Worm (Caenorhabditis elegans) whole organism, young adult: ENCODE results near the gene F47B8.2.

Experiments
- B0019.2 ChIP-seq: fragments of 200-800 bp; sonication (Bioruptor generic); conservative IDR thresholded peaks from 2 replicates; pipeline ENCODE4 v1.3.6; 2022; ENCODE audit warnings: missing genetic modification reagents, missing genetic modification characterization, missing compliant biosample characterization
- B0261.1 ChIP-seq: sonication (generic microtip); optimal IDR thresholded peaks from 2 replicates; lab custom pipeline; 2016; ENCODE audit warnings: mild to moderate bottlenecking, missing genetic modification characterization, moderate library complexity, missing compliant biosample characterization
- F33H1.4 ChIP-seq: fragments of 200-800 bp; sonication (Bioruptor generic); IDR thresholded peaks from 2 replicates; pipeline ENCODE4 v1.3.6; 2022; ENCODE audit warnings: missing genetic modification reagents, missing genetic modification characterization, missing compliant biosample characterization
- F37B4.10 ChIP-seq: fragments of 200-800 bp; sonication (Bioruptor generic); IDR thresholded peaks from 2 replicates; pipeline ENCODE4 v1.3.6; 2022; ENCODE audit warnings: missing genetic modification characterization, missing compliant biosample characterization
- F49E8.2 ChIP-seq: sonication (generic microtip); optimal IDR thresholded peaks from 3 replicates; lab custom pipeline; 2017; ENCODE audit warnings: missing genetic modification characterization, mild to moderate bottlenecking, missing compliant biosample characterization, antibody characterized with exemption, moderate library complexity; ENCODE audit not compliant: insufficient read depth
- F52B5.7 ChIP-seq: sonication (generic microtip); optimal IDR thresholded peaks from 2 replicates; lab custom pipeline; 2016; ENCODE audit warnings: mild to moderate bottlenecking, missing genetic modification characterization, missing compliant biosample characterization
- T07F8.4 ChIP-seq: sonication (generic microtip); optimal IDR thresholded peaks from 2 replicates; lab custom pipeline; 2016; ENCODE audit warnings: mild to moderate bottlenecking, missing genetic modification characterization, moderate library complexity, missing compliant biosample characterization
- T26A5.8 ChIP-seq: sonication (generic microtip); optimal IDR thresholded peaks from 2 replicates; lab custom pipeline; 2016; ENCODE audit warnings: missing genetic modification characterization, missing compliant biosample characterization
- Y53F4B.3 ChIP-seq: fragments of 200-800 bp; sonication (Bioruptor generic); IDR thresholded peaks from 2 replicates; pipeline ENCODE4 v1.3.6; 2022; ENCODE audit warnings: missing genetic modification reagents, missing genetic modification characterization, missing compliant biosample characterization
- Y56A3A.18 ChIP-seq: fragments of 200-800 bp; sonication (Bioruptor generic); IDR thresholded peaks from 2 replicates; pipeline ENCODE4 v1.3.6; 2022; ENCODE audit warnings: missing genetic modification reagents, missing genetic modification characterization, missing compliant biosample characterization
- Y67H2A.10 ChIP-seq: fragments of 200-800 bp; sonication (Bioruptor generic); conservative IDR thresholded peaks from 2 replicates; pipeline ENCODE4 v1.3.6; 2022; ENCODE audit warnings: missing genetic modification reagents, missing genetic modification characterization, missing compliant biosample characterization
- ZK185.1 ChIP-seq: sonication (generic microtip); optimal IDR thresholded peaks from 2 replicates; lab custom pipeline; 2016; ENCODE audit warnings: mild to moderate bottlenecking, missing genetic modification characterization, missing compliant biosample characterization; ENCODE audit not compliant: poor library complexity, severe bottlenecking
- ama-1 ChIP-seq, 3 experiments: fragments of 150-350 bp in 1 of 3; sonication (generic microtip) in 2 of 3; optimal IDR thresholded peaks; 2 replicates each; lab custom pipeline; 2014 to 2018; ENCODE audit warnings: missing biosample characterization in 2 of 3, missing genetic modification characterization in 2 of 3, missing genetic modification reagents in 2 of 3
- atf-7 ChIP-seq: sonication (generic microtip); optimal IDR thresholded peaks from 2 replicates; lab custom pipeline; 2017; ENCODE audit warnings: mild to moderate bottlenecking, missing genetic modification characterization, missing compliant biosample characterization
- athp-1 ChIP-seq: sonication (generic microtip); optimal IDR thresholded peaks from 2 replicates; lab custom pipeline; 2017; ENCODE audit warnings: mild to moderate bottlenecking, missing genetic modification characterization, missing compliant biosample characterization
- cebp-1 ChIP-seq, 2 experiments: fragments of 200-800 bp in 1 of 2; sonication (Bioruptor generic) in 1 of 2; sonication (generic microtip) in 1 of 2; IDR thresholded peaks in 1 of 2; optimal IDR thresholded peaks in 1 of 2; 2 replicates each; pipeline versions ENCODE4 v1.3.6 to Lab custom; 2017 to 2022; ENCODE audit warnings: missing compliant biosample characterization in 2 of 2, missing genetic modification characterization in 2 of 2, mild to moderate bottlenecking in 1 of 2, missing genetic modification reagents in 1 of 2, moderate library complexity in 1 of 2
- cebp-2 ChIP-seq: fragments of 200-800 bp; sonication (Bioruptor generic); IDR thresholded peaks from 2 replicates; pipeline ENCODE4 v1.3.6; 2022; ENCODE audit warnings: missing genetic modification characterization, missing compliant biosample characterization
- ceh-27 ChIP-seq: fragments of 200-800 bp; sonication (Bioruptor generic); optimal IDR thresholded peaks from 2 replicates; lab custom pipeline; 2018; ENCODE audit warnings: mild to moderate bottlenecking, missing genetic modification characterization, moderate library complexity, missing compliant biosample characterization
- ceh-79 ChIP-seq: sonication (generic microtip); optimal IDR thresholded peaks from 2 replicates; lab custom pipeline; 2017; ENCODE audit warnings: mild to moderate bottlenecking, missing genetic modification characterization, missing compliant biosample characterization
- chd-7 ChIP-seq: sonication (generic microtip); optimal IDR thresholded peaks from 2 replicates; lab custom pipeline; 2016; ENCODE audit warnings: mild to moderate bottlenecking, missing genetic modification characterization, moderate library complexity, missing compliant biosample characterization
- dox-1 ChIP-seq: fragments of 200-800 bp; sonication (Bioruptor generic); IDR thresholded peaks from 2 replicates; pipeline ENCODE4 v1.3.6; 2022; ENCODE audit warnings: missing genetic modification reagents, missing genetic modification characterization, missing compliant biosample characterization
- dpl-1 ChIP-seq: fragments of 150-350 bp; optimal IDR thresholded peaks from 2 replicates; lab custom pipeline; 2014; ENCODE audit warnings: missing biosample characterization, missing genetic modification reagents, missing genetic modification characterization
- egl-18 ChIP-seq: fragments of 200-800 bp; sonication (Bioruptor generic); IDR thresholded peaks from 2 replicates; pipeline ENCODE4 v1.3.6; 2022; ENCODE audit warnings: missing genetic modification reagents, missing genetic modification characterization, missing compliant biosample characterization
- egl-44 ChIP-seq: fragments of 200-800 bp; sonication (Bioruptor generic); IDR thresholded peaks from 2 replicates; pipeline ENCODE4 v1.3.6; 2022; ENCODE audit warnings: missing genetic modification reagents, missing genetic modification characterization, missing compliant biosample characterization
- fkh-3 ChIP-seq: sonication (generic microtip); optimal IDR thresholded peaks from 2 replicates; lab custom pipeline; 2016; ENCODE audit warnings: mild to moderate bottlenecking, missing genetic modification characterization, missing compliant biosample characterization
- hlh-12 ChIP-seq: sonication (generic microtip); optimal IDR thresholded peaks from 2 replicates; lab custom pipeline; 2016; ENCODE audit warnings: missing genetic modification characterization, missing compliant biosample characterization
- hmg-1.2 ChIP-seq: fragments of 200-800 bp; sonication (Bioruptor generic); IDR thresholded peaks from 2 replicates; pipeline ENCODE4 v1.3.6; 2022; ENCODE audit warnings: missing genetic modification reagents, missing genetic modification characterization, missing compliant biosample characterization
- lag-1 ChIP-seq: fragments of 200-800 bp; sonication (Bioruptor generic); IDR thresholded peaks from 2 replicates; pipeline ENCODE4 v1.3.6; 2022; ENCODE audit warnings: missing genetic modification reagents, missing genetic modification characterization, missing compliant biosample characterization
- let-526 ChIP-seq: fragments of 200-800 bp; sonication (Bioruptor generic); IDR thresholded peaks from 2 replicates; pipeline ENCODE4 v1.3.6; 2022; ENCODE audit warnings: missing genetic modification reagents, missing genetic modification characterization, missing compliant biosample characterization
- lin-35 ChIP-seq, 3 experiments: fragments of 150-350 bp in 2 of 3; sonication (generic microtip) in 1 of 3; optimal IDR thresholded peaks; 2 replicates each; lab custom pipeline; 2014 to 2018; ENCODE audit warnings: missing biosample characterization in 3 of 3, missing genetic modification characterization in 3 of 3, missing genetic modification reagents in 3 of 3
- lin-40 ChIP-seq: sonication (generic microtip); optimal IDR thresholded peaks from 2 replicates; lab custom pipeline; 2016; ENCODE audit warnings: missing genetic modification characterization, mild to moderate bottlenecking, missing compliant biosample characterization, missing genotype, missing genetic modification reagents
- lsy-27 ChIP-seq: sonication (generic microtip); optimal IDR thresholded peaks from 2 replicates; lab custom pipeline; 2017; ENCODE audit warnings: missing genetic modification characterization, mild to moderate bottlenecking, missing compliant biosample characterization, antibody characterized with exemption, missing genotype, borderline replicate concordance; ENCODE audit not compliant: insufficient read depth
- madf-8 ChIP-seq: fragments of 200-800 bp; sonication (Bioruptor generic); conservative IDR thresholded peaks from 2 replicates; pipeline ENCODE4 v1.3.6; 2022; ENCODE audit warnings: missing genetic modification reagents, missing genetic modification characterization, missing compliant biosample characterization
- nfya-2 ChIP-seq: fragments of 200-800 bp; sonication (Bioruptor generic); IDR thresholded peaks from 2 replicates; pipeline ENCODE4 v1.3.6; 2022; ENCODE audit warnings: missing genetic modification reagents, missing genetic modification characterization, missing compliant biosample characterization
- nfyb-1 ChIP-seq: fragments of 200-800 bp; sonication (Bioruptor generic); IDR thresholded peaks from 2 replicates; pipeline ENCODE4 v1.3.6; 2022; ENCODE audit warnings: missing genetic modification reagents, missing genetic modification characterization, missing compliant biosample characterization
- nhr-120 ChIP-seq: fragments of 200-800 bp; sonication (Bioruptor generic); IDR thresholded peaks from 2 replicates; pipeline ENCODE4 v1.3.6; 2022; ENCODE audit warnings: missing genetic modification characterization, missing compliant biosample characterization
- sea-2 ChIP-seq: fragments of 200-800 bp; sonication (Bioruptor generic); IDR thresholded peaks from 2 replicates; pipeline ENCODE4 v1.3.6; 2022; ENCODE audit warnings: missing genetic modification characterization, missing compliant biosample characterization
- snpc-1.1 ChIP-seq: sonication (generic microtip); optimal IDR thresholded peaks from 2 replicates; lab custom pipeline; 2017; ENCODE audit warnings: missing genetic modification characterization, mild to moderate bottlenecking, missing compliant biosample characterization, antibody characterized with exemption, moderate library complexity, missing genotype, missing genetic modification reagents; ENCODE audit not compliant: insufficient read depth
- snpc-3.4 ChIP-seq: sonication (generic microtip); optimal IDR thresholded peaks from 2 replicates; lab custom pipeline; 2017; ENCODE audit warnings: missing genetic modification characterization, mild to moderate bottlenecking, missing compliant biosample characterization, antibody characterized with exemption, moderate library complexity, missing genotype, missing genetic modification reagents
- snpc-4 ChIP-seq, 5 experiments: fragments of 150-350 bp in 1 of 5; sonication (generic microtip) in 4 of 5; optimal IDR thresholded peaks; 2 replicates each; lab custom pipeline; 2014 to 2018; ENCODE audit warnings: missing genetic modification characterization in 5 of 5, missing biosample characterization in 3 of 5, antibody characterized with exemption in 2 of 5, mild to moderate bottlenecking in 2 of 5, missing compliant biosample characterization in 2 of 5, missing genotype in 2 of 5, moderate library complexity in 2 of 5, missing genetic modification reagents in 1 of 5
- somi-1 ChIP-seq: fragments of 200-800 bp; sonication (Bioruptor generic); optimal IDR thresholded peaks from 2 replicates; lab custom pipeline; 2018; ENCODE audit warnings: mild to moderate bottlenecking, missing genetic modification characterization, missing compliant biosample characterization
- tbp1 ChIP-seq: fragments of 200-800 bp; sonication (Bioruptor generic); optimal IDR thresholded peaks from 2 replicates; lab custom pipeline; 2018; ENCODE audit warnings: mild to moderate bottlenecking, missing genetic modification characterization, missing compliant biosample characterization
- unc-130 ChIP-seq: sonication (generic microtip); optimal IDR thresholded peaks from 2 replicates; lab custom pipeline; 2016; ENCODE audit warnings: missing genetic modification reagents, missing genetic modification characterization, missing compliant biosample characterization
- ztf-22 ChIP-seq: fragments of 200-800 bp; sonication (Bioruptor generic); optimal IDR thresholded peaks from 2 replicates; lab custom pipeline; 2018; ENCODE audit warnings: mild to moderate bottlenecking, missing genetic modification characterization, moderate library complexity, missing compliant biosample characterization
- ztf-26 ChIP-seq: sonication (generic microtip); optimal IDR thresholded peaks from 2 replicates; lab custom pipeline; 2017; ENCODE audit warnings: missing genetic modification characterization, missing compliant biosample characterization

Gene F47B8.2

DNA sequence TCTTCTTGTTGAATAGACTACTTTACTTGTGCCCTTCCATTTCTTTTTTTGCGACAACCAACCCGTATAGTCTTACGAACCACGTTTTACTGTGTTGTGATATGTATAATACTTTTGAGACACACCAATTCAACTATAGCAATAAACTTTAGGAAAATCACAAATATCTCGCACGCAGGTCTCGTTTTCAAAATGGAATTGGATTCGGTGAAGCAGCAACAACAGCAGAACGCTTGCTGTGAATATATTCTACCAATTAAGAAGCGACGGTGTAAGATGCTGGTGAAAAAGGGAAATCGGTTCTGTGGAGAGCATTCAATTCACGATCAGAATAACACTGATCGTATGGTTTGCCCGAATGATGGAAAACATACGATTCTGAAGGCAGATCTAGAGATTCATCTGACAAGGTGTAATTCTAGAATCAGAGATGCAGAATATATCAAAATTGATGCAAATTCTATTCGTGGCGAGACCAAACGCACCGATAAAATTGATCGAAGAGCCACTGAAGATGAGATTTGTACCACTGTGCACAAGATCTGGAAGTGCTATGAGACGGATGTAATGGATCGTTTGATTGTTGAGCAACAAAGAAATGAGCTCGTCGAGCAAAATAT is 37.9 kb upstream of the F47B8.2 start, which contains the start of gene Y49A3A.3 (continued):
- TF ChIP-seq egl-44 (GFP tag; lab: Robert Waterston, UW) (no peak), chd-7 (peak; percentile 91), snpc-4 (GFP tag; optimal IDR thresholded peaks at IDR 0.05; lab: Kevin White, UChicago) (no peak), snpc-4 (tag; optimal IDR thresholded peaks at IDR 0.05; lab: Kevin White, UChicago) (peak in 3 of 4 experiments; percentile 51 to 63 (median 59)), ceh-79 (tag; lab: Kevin White, UChicago) (peak; percentile 89), hmg-1.2 (peak; percentile 23; the same call in 1 of the 2 replicates), ztf-22 (GFP tag; lab: Kevin White, UChicago) (peak; percentile 16), B0261.1 (tag; lab: Kevin White, UChicago) (no peak), madf-8 (GFP tag; lab: Robert Waterston, UW) (no peak), dpl-1 (GFP tag; lab: Kevin White, UChicago) (no peak), F52B5.7 (tag; lab: Kevin White, UChicago) (peak; percentile 87), nhr-120 (GFP tag; lab: Robert Waterston, UW) (no peak), cebp-2 (0 out of 2 replicates have a peak, but pooled peaks have one; percentile 60), snpc-3.4 (tag; lab: Kevin White, UChicago) (no peak), snpc-1.1 (peak; percentile 15), ZK185.1 (tag; lab: Kevin White, UChicago) (peak; percentile 56), F49E8.2 (tag; lab: Kevin White, UChicago) (no peak), Y67H2A.10 (GFP tag; lab: Robert Waterston, UW) (no peak), nfyb-1 (GFP tag; lab: Robert Waterston, UW) (peak; percentile 78), lag-1 (GFP tag; lab: Robert Waterston, UW) (no peak), nfya-2 (GFP tag; lab: Robert Waterston, UW) (0 out of 2 replicates have a peak, but pooled peaks have one; percentile 22), egl-18 (no peak), Y53F4B.3 (no peak), lsy-27 (tag; lab: Kevin White, UChicago) (no peak), hlh-12 (tag; lab: Kevin White, UChicago) (no peak), Y56A3A.18 (no peak), somi-1 (GFP tag; lab: Kevin White, UChicago) (no peak), ama-1 (optimal IDR thresholded peaks at IDR 0.05; lab: Kevin White, UChicago) (peak; percentile 76), ama-1 (GFP tag; optimal IDR thresholded peaks at IDR 0.05; lab: Kevin White, UChicago) (peak in 1 of 2 experiments; percentile 80), athp-1 (tag; lab: Kevin White, UChicago) (peak; percentile 88), let-526 (GFP tag; lab: Robert Waterston, UW) (no peak), atf-7 (tag; lab: Kevin White, UChicago) (peak; percentile 84), ztf-26 (tag; lab: Kevin White, UChicago) (peak; percentile 72), lin-40 (tag; lab: Kevin White, UChicago) (peak; percentile 82), ceh-27 (GFP tag; lab: Kevin White, UChicago) (no peak), lin-35 (GFP tag; optimal IDR thresholded peaks at IDR 0.05; lab: Kevin White, UChicago) (peak in 1 of 3 experiments; percentile 23), F37B4.10 (no peak), F33H1.4 (no peak), cebp-1 (GFP tag; IDR thresholded peaks at IDR 0.05; lab: Robert Waterston, UW) (no peak), cebp-1 (tag; optimal IDR thresholded peaks at IDR 0.05; lab: Kevin White, UChicago) (peak; percentile 70), tbp1 (GFP tag; lab: Kevin White, UChicago) (peak; percentile 54), sea-2 (GFP tag; lab: Robert Waterston, UW) (no peak), B0019.2 (GFP tag; lab: Robert Waterston, UW) (no peak), unc-130 (GFP tag; lab: Kevin White, UChicago) (no peak), fkh-3 (tag; lab: Kevin White, UChicago) (peak; percentile 63), T07F8.4 (tag; lab: Kevin White, UChicago) (no peak), T26A5.8 (tag; lab: Kevin White, UChicago) (no peak), dox-1 (GFP tag; lab: Robert Waterston, UW) (peak; percentile 34; the same call in 1 of the 2 replicates)
